Fruit fly (Drosophila melanogaster) whole organism, embryonic: Measurements from ENCODE around the gene CG32052.

ENCODE experiments used
- Aef1 ChIP-seq: fragments of 200-800 bp; sonication (Bioruptor generic); IDR thresholded peaks from 3 replicates; pipeline ENCODE4 v1.3.6; 2022; ENCODE audit warnings: missing biosample characterization, missing genetic modification characterization
- Awh ChIP-seq: fragments of 200-800 bp; sonication (Bioruptor generic); IDR thresholded peaks from 2 replicates; pipeline ENCODE4, ENCODE4 v1.3.6; 2022; ENCODE audit warnings: missing biosample characterization, missing genetic modification characterization
- B-H1 ChIP-seq: fragments of 200-800 bp; sonication (Bioruptor generic); IDR thresholded peaks from 3 replicates; pipeline ENCODE4 v1.3.6; 2022; ENCODE audit warnings: missing biosample characterization, missing genetic modification characterization
- Blimp-1 ChIP-seq: fragments of 200-800 bp; sonication (Bioruptor generic); optimal IDR thresholded peaks from 3 replicates; lab custom pipeline; 2018; ENCODE audit warnings: missing biosample characterization, missing genetic modification characterization, mild to moderate bottlenecking, moderate library complexity, missing genetic modification reagents
- CG11560 ChIP-seq: fragments of 200-800 bp; sonication (Bioruptor generic); IDR thresholded peaks from 3 replicates; pipeline ENCODE4 v1.3.6; 2022; ENCODE audit warnings: missing biosample characterization, missing genetic modification characterization
- CG12942 ChIP-seq: fragments of 200-800 bp; sonication (Bioruptor generic); optimal IDR thresholded peaks from 3 replicates; lab custom pipeline; 2016; ENCODE audit warnings: missing biosample characterization, missing genetic modification characterization
- CG13296 ChIP-seq: fragments of 200-800 bp; sonication (Bioruptor generic); optimal IDR thresholded peaks from 3 replicates; lab custom pipeline; 2018; ENCODE audit warnings: missing biosample characterization, mild to moderate bottlenecking, missing genetic modification characterization
- CG15479 ChIP-seq: fragments of 200-800 bp; sonication (Bioruptor generic); optimal IDR thresholded peaks from 3 replicates; lab custom pipeline; 2019; ENCODE audit warnings: missing biosample characterization, mild to moderate bottlenecking, missing genetic modification characterization, moderate library complexity
- CG17385 ChIP-seq: fragments of 200-800 bp; sonication (Bioruptor generic); optimal IDR thresholded peaks from 3 replicates; lab custom pipeline; 2018; ENCODE audit warnings: missing biosample characterization, mild to moderate bottlenecking, missing genetic modification characterization
- CG17568 ChIP-seq: fragments of 200-800 bp; sonication (Bioruptor generic); optimal IDR thresholded peaks from 2 replicates; lab custom pipeline; 2018; ENCODE audit warnings: missing biosample characterization, mild to moderate bottlenecking, missing genetic modification characterization, moderate library complexity
- CG2116 ChIP-seq: fragments of 200-800 bp; sonication (Bioruptor generic); optimal IDR thresholded peaks from 3 replicates; lab custom pipeline; 2018; ENCODE audit warnings: missing biosample characterization, mild to moderate bottlenecking, missing genetic modification characterization
- CG2712 ChIP-seq: fragments of 200-800 bp; optimal IDR thresholded peaks from 3 replicates; lab custom pipeline; 2019; ENCODE audit warnings: missing biosample characterization, mild to moderate bottlenecking, missing genetic modification characterization, moderate library complexity
- CG3065 ChIP-seq: fragments of 200-800 bp; sonication (Bioruptor generic); optimal IDR thresholded peaks from 2 replicates; lab custom pipeline; 2016; ENCODE audit warnings: missing biosample characterization, missing genetic modification characterization
- CG32532 ChIP-seq: fragments of 200-800 bp; sonication (Bioruptor generic); IDR thresholded peaks from 2 replicates; pipeline ENCODE4 v1.3.6; 2022; ENCODE audit warnings: missing biosample characterization, missing genetic modification characterization
- CG3847 ChIP-seq: fragments of 200-800 bp; sonication (Bioruptor generic); IDR thresholded peaks from 2 replicates; pipeline ENCODE4 v1.3.6; 2022; ENCODE audit warnings: missing biosample characterization, missing genetic modification characterization
- CG6689 ChIP-seq: fragments of 200-800 bp; sonication (Bioruptor generic); IDR thresholded peaks from 2 replicates; pipeline ENCODE4 v1.3.6; 2022; ENCODE audit warnings: missing biosample characterization, missing genetic modification characterization
- CG6765 ChIP-seq: fragments of 200-800 bp; sonication (Bioruptor generic); optimal IDR thresholded peaks from 3 replicates; lab custom pipeline; 2017; ENCODE audit warnings: missing biosample characterization, mild to moderate bottlenecking, missing genetic modification characterization
- CTCF ChIP-seq: fragments of 200-800 bp; sonication (Bioruptor generic); optimal IDR thresholded peaks from 2 replicates; lab custom pipeline; 2017; ENCODE audit warnings: missing biosample characterization, mild to moderate bottlenecking, missing genetic modification characterization, moderate library complexity
- Dip2 ChIP-seq: fragments of 200-800 bp; sonication (Bioruptor generic); IDR thresholded peaks from 2 replicates; pipeline ENCODE4 v1.3.6; 2022; ENCODE audit warnings: missing biosample characterization, missing genetic modification characterization
- Dp ChIP-seq: fragments of 200-800 bp; sonication (Bioruptor generic); optimal IDR thresholded peaks from 2 replicates; lab custom pipeline; 2018; ENCODE audit warnings: missing biosample characterization, mild to moderate bottlenecking, missing genetic modification characterization, moderate library complexity
- Drgx ChIP-seq: fragments of 200-800 bp; sonication (Bioruptor generic); IDR thresholded peaks from 2 replicates; pipeline ENCODE4 v1.3.6; 2022; ENCODE audit warnings: missing biosample characterization, missing genetic modification characterization
- Fer2 ChIP-seq: fragments of 200-800 bp; sonication (Bioruptor generic); optimal IDR thresholded peaks from 2 replicates; lab custom pipeline; 2018; ENCODE audit warnings: missing biosample characterization, mild to moderate bottlenecking, missing genetic modification characterization, moderate library complexity
- Gug ChIP-seq: fragments of 200-800 bp; sonication (Bioruptor generic); IDR thresholded peaks from 4 replicates; pipeline ENCODE4 v1.3.6; 2022; ENCODE audit warnings: missing biosample characterization, missing genetic modification characterization
- HLH3B ChIP-seq: fragments of 200-800 bp; sonication (Bioruptor generic); IDR thresholded peaks from 2 replicates; pipeline ENCODE4 v1.3.6; 2022; ENCODE audit warnings: missing biosample characterization, missing genetic modification characterization
- MESR4 ChIP-seq: fragments of 200-800 bp; sonication (Bioruptor generic); optimal IDR thresholded peaks from 2 replicates; lab custom pipeline; 2018; ENCODE audit warnings: missing biosample characterization, mild to moderate bottlenecking, missing genetic modification characterization, moderate library complexity
- Nf-YC ChIP-seq: fragments of 200-800 bp; optimal IDR thresholded peaks from 3 replicates; lab custom pipeline; 2019; ENCODE audit warnings: missing biosample characterization, mild to moderate bottlenecking, missing genetic modification characterization, moderate library complexity
- Side ChIP-seq: fragments of 200-800 bp; sonication (Bioruptor generic); optimal IDR thresholded peaks from 2 replicates; lab custom pipeline; 2016; ENCODE audit warnings: missing biosample characterization, missing genetic modification characterization
- bsh ChIP-seq, 2 experiments: fragments of 200-800 bp; sonication (Bioruptor generic); optimal IDR thresholded peaks; 2 replicates each; lab custom pipeline; 2017 to 2018; ENCODE audit warnings: mild to moderate bottlenecking in 2 of 2, missing biosample characterization in 2 of 2, missing genetic modification characterization in 2 of 2, moderate library complexity in 1 of 2
- cas ChIP-seq: fragments of 200-800 bp; sonication (Bioruptor generic); IDR thresholded peaks from 2 replicates; pipeline ENCODE4 v1.3.6; 2022; ENCODE audit warnings: missing biosample characterization, missing genetic modification characterization
- croc ChIP-seq: fragments of 200-800 bp; sonication (Bioruptor generic); conservative IDR thresholded peaks from 3 replicates; pipeline ENCODE4 v1.3.6; 2022; ENCODE audit warnings: missing biosample characterization, missing genetic modification characterization
- cwo ChIP-seq: fragments of 200-800 bp; sonication (Bioruptor generic); optimal IDR thresholded peaks from 3 replicates; lab custom pipeline; 2017; ENCODE audit warnings: missing biosample characterization, missing genetic modification characterization, mild to moderate bottlenecking, moderate library complexity, missing genetic modification reagents
- dmrt99B ChIP-seq: fragments of 200-800 bp; sonication (Bioruptor generic); optimal IDR thresholded peaks from 2 replicates; lab custom pipeline; 2018; ENCODE audit warnings: missing biosample characterization, mild to moderate bottlenecking, missing genetic modification characterization, moderate library complexity
- nom ChIP-seq: fragments of 200-800 bp; sonication (Bioruptor generic); optimal IDR thresholded peaks from 2 replicates; lab custom pipeline; 2017; ENCODE audit warnings: missing biosample characterization, missing genetic modification characterization, mild to moderate bottlenecking, moderate library complexity, missing genetic modification reagents
- row ChIP-seq: fragments of 200-800 bp; sonication (Bioruptor generic); IDR thresholded peaks from 3 replicates; pipeline ENCODE4 v1.3.6; 2022; ENCODE audit warnings: missing biosample characterization, missing genetic modification characterization
- sc ChIP-seq, 3 experiments: fragments of >200 bp in 2 of 3; fragments of 200-800 bp in 1 of 3; sonication (Bioruptor generic) in 1 of 3; optimal IDR thresholded peaks; 2 replicates in 2 of 3; 3 replicates in 1 of 3; lab custom pipeline; 2017; ENCODE audit warnings: mild to moderate bottlenecking in 1 of 3, missing biosample characterization in 1 of 3, missing genetic modification characterization in 1 of 3, missing genetic modification reagents in 1 of 3
- scrt ChIP-seq: fragments of 200-800 bp; sonication (Bioruptor generic); optimal IDR thresholded peaks from 2 replicates; lab custom pipeline; 2018; ENCODE audit warnings: missing biosample characterization, mild to moderate bottlenecking, missing genetic modification characterization, moderate library complexity
- sens ChIP-seq: fragments of 200-800 bp; sonication (Bioruptor generic); peaks from one replicate; lab custom pipeline; 2016; ENCODE audit warnings: missing biosample characterization, missing genetic modification characterization
- sim ChIP-seq: fragments of 200-800 bp; sonication (Bioruptor generic); IDR thresholded peaks from 2 replicates; pipeline ENCODE4 v1.3.6; 2022; ENCODE audit warnings: missing biosample characterization, missing genetic modification characterization
- stc ChIP-seq: fragments of 200-800 bp; sonication (Bioruptor generic); IDR thresholded peaks from 2 replicates; pipeline ENCODE4 v1.3.6; 2022; ENCODE audit warnings: missing biosample characterization, missing genetic modification characterization
- toy ChIP-seq: fragments of 200-800 bp; sonication (Bioruptor generic); IDR thresholded peaks from 2 replicates; pipeline ENCODE4 v1.3.6; 2022; ENCODE audit warnings: missing biosample characterization, missing genetic modification characterization
- tup ChIP-seq: fragments of 200-800 bp; sonication (Bioruptor generic); optimal IDR thresholded peaks from 2 replicates; lab custom pipeline; 2016; ENCODE audit warnings: missing biosample characterization, mild to moderate bottlenecking, missing genetic modification characterization, moderate library complexity
- unpg ChIP-seq: fragments of 200-800 bp; sonication (Bioruptor generic); optimal IDR thresholded peaks from 3 replicates; lab custom pipeline; 2018; ENCODE audit warnings: missing biosample characterization, mild to moderate bottlenecking, missing genetic modification characterization, moderate library complexity

CG32052 gene

DNA sequence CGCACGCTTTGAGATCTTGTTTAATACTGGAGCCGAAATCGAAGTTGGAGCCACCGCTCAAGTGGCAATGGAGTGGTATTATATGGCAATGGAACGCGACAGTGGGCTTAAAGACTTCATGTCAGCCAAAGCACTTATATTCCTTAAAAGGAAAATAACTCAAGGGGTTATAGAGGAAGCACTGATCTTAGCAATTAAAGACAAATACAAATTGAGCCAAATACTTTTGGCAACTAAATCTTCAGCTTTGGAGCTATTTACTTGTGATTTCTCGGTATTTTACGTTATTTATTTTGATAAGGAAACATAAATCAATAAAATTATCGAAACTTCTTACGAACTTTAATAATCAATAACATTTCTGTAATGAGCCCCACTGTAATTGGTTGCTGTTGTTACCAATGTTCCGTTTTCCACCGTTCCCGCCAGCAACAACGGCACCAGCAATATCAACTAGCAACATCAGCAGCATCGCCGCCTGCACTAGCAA is 42.7 kb upstream of the CG32052 start (continued):
- no peak for TF ChIP-seq MESR4 (GFP tag; lab: Kevin White, UChicago)
- peak; percentile 84 for TF ChIP-seq row (GFP tag; lab: Robert Waterston, UW)
- peak; percentile 68 for TF ChIP-seq scrt
- TF ChIP-seq croc, result peak; percentile 92
- 0 out of 2 replicates have a peak, but pooled peaks have one; percentile 22 for TF ChIP-seq toy (GFP tag; lab: Robert Waterston, UW)
- TF ChIP-seq CG17568, result peak; percentile 17
- TF ChIP-seq CG11560 (tag; lab: Robert Waterston, UW), result peak; percentile 65; the same call in 2 of the 3 replicates
- peak; percentile 80 for TF ChIP-seq B-H1 (GFP tag; lab: Robert Waterston, UW)
- peak; percentile 25 for TF ChIP-seq Fer2 (tag; lab: Kevin White, UChicago)
- peak; percentile 70; the same call in 1 of the 2 replicates for TF ChIP-seq cas (GFP tag; lab: Robert Waterston, UW)
- peak; percentile 88 for TF ChIP-seq unpg (GFP tag; lab: Kevin White, UChicago)
- TF ChIP-seq CG2712 (tag; lab: Kevin White, UChicago), result peak; percentile 95
- peak; percentile 95 for TF ChIP-seq dmrt99B (tag; lab: Kevin White, UChicago)
- peak; percentile 47 for TF ChIP-seq CG12942 (GFP tag; lab: Kevin White, UChicago)
- peak; percentile 88 for TF ChIP-seq HLH3B (GFP tag; lab: Robert Waterston, UW)
- TF ChIP-seq nom (GFP tag; lab: Kevin White, UChicago), result peak; percentile 94
- peak; percentile 86 for TF ChIP-seq Nf-YC (tag; lab: Kevin White, UChicago)
- peak; percentile 81 for TF ChIP-seq Aef1 (GFP tag; lab: Robert Waterston, UW)
- peak; percentile 64 for TF ChIP-seq CTCF
- TF ChIP-seq CG17385 (GFP tag; lab: Kevin White, UChicago), result peak; percentile 74
- TF ChIP-seq cwo (GFP tag; lab: Kevin White, UChicago), result peak; percentile 82
- TF ChIP-seq sc (optimal IDR thresholded peaks at IDR 0.05; lab: Kevin White, UChicago), result no peak
- peak; percentile 58 for TF ChIP-seq sc (GFP tag; optimal IDR thresholded peaks at IDR 0.05; lab: Kevin White, UChicago)
- peak; percentile 69; the same call in 1 of the 2 replicates for TF ChIP-seq Awh
- peak; percentile 27 for TF ChIP-seq CG2116 (GFP tag; lab: Kevin White, UChicago)
- peak; percentile 73 for TF ChIP-seq Gug (GFP tag; lab: Robert Waterston, UW)
- peak; percentile 95 for TF ChIP-seq CG6689 (GFP tag; lab: Robert Waterston, UW)
- TF ChIP-seq CG6765 (GFP tag; lab: Kevin White, UChicago), result peak; percentile 1
- TF ChIP-seq Dp (GFP tag; lab: Kevin White, UChicago), result no peak
- TF ChIP-seq CG3065 (GFP tag; lab: Kevin White, UChicago), result peak; percentile 40
- no peak for TF ChIP-seq CG15479 (GFP tag; lab: Kevin White, UChicago)
- peak; percentile 68 for TF ChIP-seq Side (GFP tag; lab: Kevin White, UChicago)
- peak; percentile 45; the same call in 1 of the 2 replicates for TF ChIP-seq Dip2 (GFP tag; lab: Robert Waterston, UW)
- peak; percentile 78 for TF ChIP-seq CG32532 (GFP tag; lab: Robert Waterston, UW)
- peak; percentile 77 for TF ChIP-seq CG3847 (GFP tag; lab: Robert Waterston, UW)
- peak; percentile 93 for TF ChIP-seq CG13296 (GFP tag; lab: Kevin White, UChicago)

DNA sequence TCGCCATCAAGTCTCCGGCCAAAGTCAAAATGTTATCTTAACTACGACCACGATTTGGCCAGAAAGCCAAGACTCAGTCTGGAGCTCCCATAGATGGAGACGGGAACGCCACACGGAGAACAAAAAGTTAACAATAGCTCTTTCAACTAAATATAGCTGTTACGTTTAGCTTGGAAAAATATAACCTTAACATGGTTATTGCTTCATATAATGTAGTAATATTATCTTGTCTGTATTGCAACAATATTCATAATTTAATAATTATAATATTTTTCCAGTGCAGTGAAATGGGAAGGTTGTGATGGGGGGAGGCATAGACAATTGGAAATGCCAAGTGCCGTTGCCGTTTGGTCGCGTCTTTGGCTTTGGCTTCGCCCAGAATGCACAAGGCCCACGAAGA is 41.5 kb upstream of the CG32052 start:
- TF ChIP-seq bsh (GFP tag; optimal IDR thresholded peaks at IDR 0.05; lab: Kevin White, UChicago) (peak; percentile 8 to 9), stc (GFP tag; lab: Robert Waterston, UW) (no peak), sim (GFP tag; lab: Robert Waterston, UW) (no peak), Drgx (GFP tag; lab: Robert Waterston, UW) (peak; percentile 79), sens (GFP tag; lab: Kevin White, UChicago) (peak; percentile 66), CG2712 (tag; lab: Kevin White, UChicago) (peak; percentile 31), Blimp-1 (GFP tag; lab: Kevin White, UChicago) (peak; percentile 11), tup (GFP tag; lab: Kevin White, UChicago) (no peak)
- TF ChIP-seq, all 482 proteins: peak for 5
